Worm (Caenorhabditis elegans): ENCODE measurements around the gene ZK809.8.

DNA sequence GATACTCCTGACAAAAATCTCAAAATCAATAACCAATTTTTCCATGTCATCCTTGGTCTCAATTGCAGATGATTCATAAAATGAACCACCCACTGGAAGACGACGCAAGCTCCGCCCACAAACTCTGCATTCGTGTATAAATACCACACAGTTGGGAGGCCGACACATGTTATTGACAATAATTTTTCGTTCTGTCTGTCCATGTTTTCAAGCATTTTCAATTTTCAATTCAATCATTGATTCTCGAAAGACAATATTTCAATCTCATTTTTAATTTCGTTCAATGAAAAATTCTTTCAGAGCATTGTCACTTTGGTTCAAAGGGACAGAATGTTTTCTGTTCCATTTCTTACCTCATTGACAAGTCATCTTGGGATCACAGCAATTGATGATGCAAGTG, 27.2 kb upstream of the ZK809.8 start, which contains the start of gene inx-9:
- TF ChIP-seq aly-2 (tag; optimal IDR thresholded peaks at IDR 0.05) (no peak), nhr-25 (tag; optimal IDR thresholded peaks at IDR 0.05) (no peak), nhr-76 (tag; optimal IDR thresholded peaks at IDR 0.05) (no peak), nhr-237 (tag; optimal IDR thresholded peaks at IDR 0.05) (no peak), lin-39 (tag; optimal IDR thresholded peaks at IDR 0.05) (no peak), zag-1 (tag; optimal IDR thresholded peaks at IDR 0.05) (no peak), jun-1 (tag; optimal IDR thresholded peaks at IDR 0.05) (no peak)

Measured in whole organism, L3 larva.